Fruit fly (Drosophila melanogaster) whole organism: Measurements from ENCODE around the gene Glt.

Source experiments
- CG8478 ChIP-seq: fragments of >200 bp; optimal IDR thresholded peaks from 2 replicates; lab custom pipeline; 2018; ENCODE audit warnings: inconsistent platforms
- Dll ChIP-seq: fragments of >200 bp; optimal IDR thresholded peaks from 2 replicates; lab custom pipeline; 2017
- psq ChIP-seq: fragments of >200 bp; optimal IDR thresholded peaks from 2 replicates; lab custom pipeline; 2017
- usp ChIP-seq: fragments of >200 bp; optimal IDR thresholded peaks from 2 replicates; lab custom pipeline; 2017; ENCODE audit warnings: missing biosample characterization, missing genetic modification characterization, mixed read lengths

DNA sequence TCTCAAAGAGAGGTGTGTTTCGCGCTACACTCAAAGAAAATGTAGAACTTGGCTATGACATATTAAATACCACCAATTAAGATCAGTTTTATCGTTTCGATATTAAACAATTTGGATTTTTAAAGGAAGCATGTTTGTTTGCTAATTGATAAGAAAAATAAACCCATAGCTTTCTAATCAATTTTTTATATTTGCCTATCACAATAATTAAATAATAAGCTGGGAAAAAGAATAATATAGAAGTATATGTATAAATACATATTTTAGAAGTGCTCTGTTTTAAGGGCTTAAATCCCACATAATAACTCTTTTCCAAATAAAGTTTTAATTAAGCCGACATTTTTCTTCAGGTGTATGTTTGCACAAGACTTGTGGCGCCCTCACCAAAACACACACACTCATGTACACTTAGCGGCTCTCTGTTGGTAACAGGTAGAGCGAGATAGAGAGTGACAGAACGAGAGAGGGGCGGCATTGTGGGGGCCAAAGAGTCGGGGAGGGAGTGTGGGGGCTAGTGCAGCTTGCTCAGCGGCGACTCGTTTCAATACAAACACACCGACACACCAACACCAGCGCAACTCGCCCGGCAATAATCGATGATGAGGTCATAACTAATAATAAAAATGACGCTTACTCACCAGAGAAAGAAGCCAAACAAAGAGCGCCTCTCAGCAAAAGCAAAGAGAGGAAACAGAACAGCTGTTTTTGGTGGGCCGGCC is 45.3 kb downstream of the Glt start:
- TF ChIP-seq CG8478 (no peak), psq (lab: Kevin White, UChicago) (no peak), usp (GFP tag; lab: Kevin White, UChicago) (no peak), Dll (lab: Kevin White, UChicago) (no peak)
